Fruit fly (Drosophila melanogaster) whole organism, embryonic: ENCODE results near the gene Pstk.
A peak's percentile ranks its signal among the peaks of the same experiment; 100 is the strongest.

Experiments used
- Adf1 ChIP-seq: fragments of 200-800 bp; sonication (Bioruptor generic); IDR thresholded peaks from 2 replicates; pipeline ENCODE4 v1.3.6; 2022; ENCODE audit warnings: missing biosample characterization, missing genetic modification characterization
- Bgb ChIP-seq: fragments of 200-800 bp; sonication (Bioruptor generic); IDR thresholded peaks from 2 replicates; pipeline ENCODE4 v1.3.6; 2022; ENCODE audit warnings: missing biosample characterization, missing genetic modification characterization; ENCODE audit not compliant: partially characterized antibody
- C15 ChIP-seq: fragments of 200-800 bp; sonication (Bioruptor generic); IDR thresholded peaks from 3 replicates; pipeline ENCODE4 v1.3.6; 2022; ENCODE audit warnings: missing biosample characterization, missing genetic modification characterization
- CG10366 ChIP-seq: fragments of 200-800 bp; sonication (Bioruptor generic); IDR thresholded peaks from 2 replicates; pipeline ENCODE4 v1.3.6; 2022; ENCODE audit warnings: missing biosample characterization, missing genetic modification characterization
- CG10462 ChIP-seq: fragments of 200-800 bp; sonication (Bioruptor generic); optimal IDR thresholded peaks from 2 replicates; lab custom pipeline; 2016; ENCODE audit warnings: missing biosample characterization, missing genetic modification characterization
- CG10543 ChIP-seq: fragments of 200-800 bp; sonication (Bioruptor generic); optimal IDR thresholded peaks from 3 replicates; lab custom pipeline; 2017; ENCODE audit warnings: missing biosample characterization, mild to moderate bottlenecking, missing genetic modification characterization, moderate library complexity
- CG10565 ChIP-seq: fragments of 200-800 bp; sonication (Bioruptor generic); optimal IDR thresholded peaks from 3 replicates; lab custom pipeline; 2016; ENCODE audit warnings: missing biosample characterization, mild to moderate bottlenecking, missing genetic modification characterization
- CG10959 ChIP-seq: fragments of 200-800 bp; sonication (Bioruptor generic); IDR thresholded peaks from 2 replicates; pipeline ENCODE4 v1.3.6; 2022; ENCODE audit warnings: missing biosample characterization, missing genetic modification characterization
- CG12155 ChIP-seq: fragments of 200-800 bp; sonication (Bioruptor generic); optimal IDR thresholded peaks from 3 replicates; lab custom pipeline; 2016; ENCODE audit warnings: missing biosample characterization, missing genetic modification characterization
- CG12659 ChIP-seq: fragments of 200-800 bp; sonication (Bioruptor generic); optimal IDR thresholded peaks from 3 replicates; lab custom pipeline; 2017; ENCODE audit warnings: mild to moderate bottlenecking, missing biosample characterization, missing genetic modification reagents, missing genetic modification characterization
- CG13287 ChIP-seq: fragments of 200-800 bp; sonication (Bioruptor generic); IDR thresholded peaks from 2 replicates; pipeline ENCODE4 v1.3.6; 2022; ENCODE audit warnings: missing biosample characterization, missing genetic modification characterization; ENCODE audit not compliant: partially characterized antibody
- CG13894 ChIP-seq: fragments of 200-800 bp; sonication (Bioruptor generic); optimal IDR thresholded peaks from 3 replicates; lab custom pipeline; 2018; ENCODE audit warnings: missing biosample characterization, mild to moderate bottlenecking, missing genetic modification characterization, moderate library complexity
- CG33557 ChIP-seq: fragments of 200-800 bp; sonication (Bioruptor generic); optimal IDR thresholded peaks from 2 replicates; lab custom pipeline; 2019; ENCODE audit warnings: missing biosample characterization, mild to moderate bottlenecking, missing genetic modification characterization, moderate library complexity
- CG5953 ChIP-seq: fragments of 200-800 bp; sonication (Bioruptor generic); IDR thresholded peaks from 2 replicates; pipeline ENCODE4 v1.3.6; 2022; ENCODE audit warnings: missing biosample characterization, missing genetic modification characterization
- CG6175 ChIP-seq: fragments of 200-800 bp; sonication (Bioruptor generic); IDR thresholded peaks from 3 replicates; pipeline ENCODE4 v1.3.6; 2022; ENCODE audit warnings: missing biosample characterization, missing genetic modification characterization
- CG6791 ChIP-seq: fragments of 200-800 bp; sonication (Bioruptor generic); IDR thresholded peaks from 3 replicates; pipeline ENCODE4 v1.3.6; 2022; ENCODE audit warnings: missing biosample characterization, missing genetic modification characterization; ENCODE audit not compliant: partially characterized antibody
- CG7839 ChIP-seq: fragments of 200-800 bp; sonication (Bioruptor generic); optimal IDR thresholded peaks from 3 replicates; lab custom pipeline; 2018; ENCODE audit warnings: missing biosample characterization, mild to moderate bottlenecking, missing genetic modification characterization, moderate library complexity
- CG8281 ChIP-seq: fragments of 200-800 bp; sonication (Bioruptor generic); optimal IDR thresholded peaks from 2 replicates; lab custom pipeline; 2018; ENCODE audit warnings: missing biosample characterization, mild to moderate bottlenecking, missing genetic modification characterization, moderate library complexity
- CG8478 ChIP-seq: fragments of >200 bp; optimal IDR thresholded peaks from 2 replicates; lab custom pipeline; 2018
- Deaf1 ChIP-seq: fragments of 200-800 bp; optimal IDR thresholded peaks from 3 replicates; lab custom pipeline; 2019; ENCODE audit warnings: missing biosample characterization, mild to moderate bottlenecking, missing genetic modification characterization, moderate library complexity
- Dll ChIP-seq: fragments of 200-800 bp; sonication (Bioruptor generic); IDR thresholded peaks from 4 replicates; pipeline ENCODE4 v1.3.6; 2022; ENCODE audit warnings: missing biosample characterization, missing genetic modification characterization; ENCODE audit not compliant: partially characterized antibody
- Doc2 ChIP-seq: fragments of 200-800 bp; sonication (Bioruptor generic); IDR thresholded peaks from 2 replicates; pipeline ENCODE4 v1.3.6; 2022; ENCODE audit warnings: missing biosample characterization, missing genetic modification characterization
- Gug ChIP-seq: fragments of 200-800 bp; sonication (Bioruptor generic); IDR thresholded peaks from 4 replicates; pipeline ENCODE4 v1.3.6; 2022; ENCODE audit warnings: missing biosample characterization, missing genetic modification characterization
- HLH3B ChIP-seq: fragments of 200-800 bp; sonication (Bioruptor generic); IDR thresholded peaks from 2 replicates; pipeline ENCODE4 v1.3.6; 2022; ENCODE audit warnings: missing biosample characterization, missing genetic modification characterization
- Hr78 ChIP-seq, 2 experiments: fragments of 200-800 bp in 1 of 2; fragments of >200 bp in 1 of 2; sonication (Bioruptor generic) in 1 of 2; optimal IDR thresholded peaks; 2 replicates each; lab custom pipeline; 2017 to 2019; ENCODE audit warnings: missing biosample characterization in 2 of 2, missing genetic modification characterization in 2 of 2, mild to moderate bottlenecking in 1 of 2, moderate library complexity in 1 of 2
- Jarid2 ChIP-seq: fragments of 200-800 bp; sonication (Bioruptor generic); optimal IDR thresholded peaks from 3 replicates; lab custom pipeline; 2017; ENCODE audit warnings: mild to moderate bottlenecking, missing biosample characterization, missing genetic modification reagents, missing genetic modification characterization
- NC2β ChIP-seq: fragments of 200-800 bp; sonication (Bioruptor generic); optimal IDR thresholded peaks from 2 replicates; lab custom pipeline; 2016; ENCODE audit warnings: missing biosample characterization, missing genetic modification characterization
- NFAT ChIP-seq: fragments of 200-800 bp; sonication (Bioruptor generic); IDR thresholded peaks from 2 replicates; pipeline ENCODE4 v1.3.6; 2022; ENCODE audit warnings: missing biosample characterization, missing genetic modification characterization
- Oaz ChIP-seq: fragments of 200-800 bp; sonication (Bioruptor generic); IDR thresholded peaks from 2 replicates; pipeline ENCODE4 v1.3.6; 2022; ENCODE audit warnings: missing biosample characterization, missing genetic modification characterization
- Sox100B ChIP-seq: fragments of 200-800 bp; sonication (Bioruptor generic); optimal IDR thresholded peaks from 3 replicates; lab custom pipeline; 2018; ENCODE audit warnings: missing biosample characterization, mild to moderate bottlenecking, missing genetic modification characterization
- Sry-δ ChIP-seq: fragments of 200-800 bp; sonication (Bioruptor generic); optimal IDR thresholded peaks from 2 replicates; lab custom pipeline; 2016; ENCODE audit warnings: missing biosample characterization, missing genetic modification characterization
- TFAM ChIP-seq: fragments of 200-800 bp; sonication (Bioruptor generic); optimal IDR thresholded peaks from 2 replicates; lab custom pipeline; 2017; ENCODE audit warnings: missing biosample characterization, missing genetic modification characterization, inconsistent platforms
- ac ChIP-seq: fragments of 200-800 bp; sonication (Bioruptor generic); optimal IDR thresholded peaks from 3 replicates; lab custom pipeline; 2017; ENCODE audit warnings: missing biosample characterization, mild to moderate bottlenecking, missing genetic modification characterization
- ara ChIP-seq: fragments of 200-800 bp; sonication (Bioruptor generic); IDR thresholded peaks from 2 replicates; pipeline ENCODE4 v1.3.6; 2022; ENCODE audit warnings: missing biosample characterization, missing genetic modification characterization
- bcd ChIP-seq: fragments of 200-800 bp; sonication (Bioruptor generic); optimal IDR thresholded peaks from 2 replicates; lab custom pipeline; 2017; ENCODE audit warnings: missing biosample characterization, mild to moderate bottlenecking, missing genetic modification characterization
- chinmo ChIP-seq: fragments of 200-800 bp; sonication (Bioruptor generic); IDR thresholded peaks from 4 replicates; pipeline ENCODE4 v1.3.6; 2022; ENCODE audit warnings: missing biosample characterization, missing genetic modification characterization; ENCODE audit not compliant: partially characterized antibody
- crol ChIP-seq: fragments of 200-800 bp; sonication (Bioruptor generic); IDR thresholded peaks from 2 replicates; pipeline ENCODE4 v1.3.6; 2022; ENCODE audit warnings: missing biosample characterization, missing genetic modification characterization
- dm ChIP-seq: fragments of 200-800 bp; sonication (Bioruptor generic); optimal IDR thresholded peaks from 3 replicates; lab custom pipeline; 2016; ENCODE audit warnings: missing biosample characterization, missing genetic modification characterization
- dmrt11E ChIP-seq: fragments of 200-800 bp; sonication (Bioruptor generic); optimal IDR thresholded peaks from 3 replicates; lab custom pipeline; 2018; ENCODE audit warnings: missing biosample characterization, mild to moderate bottlenecking, missing genetic modification characterization, moderate library complexity
- gro ChIP-seq: fragments of 200-800 bp; sonication (Bioruptor generic); optimal IDR thresholded peaks from 2 replicates; lab custom pipeline; 2016; ENCODE audit warnings: missing biosample characterization, missing genetic modification characterization
- luna ChIP-seq: fragments of 200-800 bp; sonication (Bioruptor generic); optimal IDR thresholded peaks from 2 replicates; lab custom pipeline; 2016; ENCODE audit warnings: missing biosample characterization, missing genetic modification characterization
- p53 ChIP-seq: fragments of 200-800 bp; sonication (Bioruptor generic); optimal IDR thresholded peaks from 2 replicates; lab custom pipeline; 2016; ENCODE audit warnings: missing biosample characterization, missing genetic modification characterization
- peb ChIP-seq: fragments of 200-800 bp; sonication (Bioruptor generic); IDR thresholded peaks from 2 replicates; pipeline ENCODE4 v1.3.6; 2022; ENCODE audit warnings: missing biosample characterization, missing genetic modification characterization
- pho ChIP-seq: fragments of 200-800 bp; sonication (Bioruptor generic); optimal IDR thresholded peaks from 2 replicates; lab custom pipeline; 2016; ENCODE audit warnings: missing biosample characterization, missing genetic modification characterization
- ro ChIP-seq: fragments of 200-800 bp; sonication (Bioruptor generic); IDR thresholded peaks from 2 replicates; pipeline ENCODE4 v1.3.6; 2022; ENCODE audit warnings: missing biosample characterization, missing genetic modification characterization
- row ChIP-seq: fragments of 200-800 bp; sonication (Bioruptor generic); IDR thresholded peaks from 3 replicates; pipeline ENCODE4 v1.3.6; 2022; ENCODE audit warnings: missing biosample characterization, missing genetic modification characterization
- sob ChIP-seq: fragments of 200-800 bp; sonication (Bioruptor generic); IDR thresholded peaks from 2 replicates; pipeline ENCODE4 v1.3.6; 2022; ENCODE audit warnings: missing biosample characterization, missing genetic modification characterization
- stc ChIP-seq: fragments of 200-800 bp; sonication (Bioruptor generic); IDR thresholded peaks from 2 replicates; pipeline ENCODE4 v1.3.6; 2022; ENCODE audit warnings: missing biosample characterization, missing genetic modification characterization
- tap ChIP-seq: fragments of 200-800 bp; optimal IDR thresholded peaks from 3 replicates; lab custom pipeline; 2019; ENCODE audit warnings: missing biosample characterization, mild to moderate bottlenecking, missing genetic modification characterization, moderate library complexity
- tna ChIP-seq: fragments of 200-800 bp; sonication (Bioruptor generic); IDR thresholded peaks from 2 replicates; pipeline ENCODE4 v1.3.6; 2022; ENCODE audit warnings: missing biosample characterization, missing genetic modification characterization; ENCODE audit not compliant: partially characterized antibody

Gene Pstk

DNA sequence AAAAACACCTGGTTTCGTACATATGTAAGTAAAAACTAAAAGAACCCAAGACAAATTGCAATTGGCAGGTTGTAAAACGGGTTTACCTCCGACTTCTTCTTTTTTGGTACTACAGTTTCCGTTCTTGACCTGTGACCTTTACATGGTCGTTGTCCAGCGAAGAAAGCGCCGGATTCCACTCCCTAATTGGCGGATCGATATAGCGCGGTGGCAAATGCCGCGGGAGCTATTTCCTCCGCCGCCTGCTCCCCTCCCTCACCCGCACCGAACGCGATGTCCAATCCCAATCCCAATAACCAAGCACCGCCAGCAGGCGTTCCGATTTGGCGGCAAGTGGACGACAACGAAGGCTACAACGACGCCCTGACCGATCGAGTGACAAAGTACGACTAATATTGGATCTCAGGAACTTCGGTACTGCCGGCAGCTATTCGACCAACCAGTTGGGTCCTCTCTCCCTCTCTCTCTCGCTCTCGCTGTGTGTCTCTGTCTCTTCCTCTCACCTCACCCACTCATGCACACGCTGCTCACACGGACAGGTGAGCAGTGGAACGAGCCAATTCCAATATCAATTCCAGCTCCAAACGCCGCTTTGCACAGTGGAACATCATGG lies 44.4 kb upstream of the Pstk start:
- TF ChIP-seq bcd (GFP tag; lab: Kevin White, UChicago): no peak
- peak; percentile 48; the same call in 1 of the 3 replicates for TF ChIP-seq CG6175 (GFP tag; lab: Robert Waterston, UW)
- peak; percentile 81 for TF ChIP-seq crol (GFP tag; lab: Robert Waterston, UW)
- TF ChIP-seq Adf1 (GFP tag; lab: Robert Waterston, UW): no peak; the same call in 1 of the 2 replicates
- no peak for TF ChIP-seq HLH3B (GFP tag; lab: Robert Waterston, UW)
- TF ChIP-seq tna: no peak
- TF ChIP-seq sob (GFP tag; lab: Robert Waterston, UW): 0 out of 2 replicates have a peak, but pooled peaks have one; percentile 33
- TF ChIP-seq Sox100B (GFP tag; lab: Kevin White, UChicago): no peak
- peak; percentile 82 for TF ChIP-seq Jarid2 (GFP tag; lab: Kevin White, UChicago)
- no peak for TF ChIP-seq C15 (GFP tag; lab: Robert Waterston, UW)
- no peak for TF ChIP-seq tap (tag; lab: Kevin White, UChicago)
- TF ChIP-seq CG8478 (lab: Kevin White, UChicago): peak; percentile 26
- TF ChIP-seq CG7839 (tag; lab: Kevin White, UChicago): no peak
- TF ChIP-seq Oaz (GFP tag; lab: Robert Waterston, UW): no peak
- TF ChIP-seq CG10462 (GFP tag; lab: Kevin White, UChicago): no peak
- TF ChIP-seq row (GFP tag; lab: Robert Waterston, UW): no peak
- peak; percentile 47; the same call in 1 of the 3 replicates for TF ChIP-seq CG6791 (GFP tag; lab: Robert Waterston, UW)
- no peak for TF ChIP-seq CG13894 (tag; lab: Kevin White, UChicago)
- no peak for TF ChIP-seq ac (GFP tag; lab: Kevin White, UChicago)
- peak in 1 of 2 experiments; percentile 97 for TF ChIP-seq Hr78 (GFP tag; optimal IDR thresholded peaks at IDR 0.05; lab: Kevin White, UChicago)
- 0 out of 2 replicates have a peak, but pooled peaks have one; percentile 11 for TF ChIP-seq CG10366 (GFP tag; lab: Robert Waterston, UW)
- TF ChIP-seq CG10543 (GFP tag; lab: Kevin White, UChicago): no peak
- no peak for TF ChIP-seq CG10959
- TF ChIP-seq CG33557 (GFP tag; lab: Kevin White, UChicago): no peak
- TF ChIP-seq Sry-δ (GFP tag; lab: Kevin White, UChicago): no peak
- no peak for TF ChIP-seq dmrt11E
- TF ChIP-seq Dll: 0 out of 4 replicates have a peak, but pooled peaks have one; percentile 18
- peak; percentile 35; the same call in 1 of the 2 replicates for TF ChIP-seq NFAT
- no peak for TF ChIP-seq Doc2 (GFP tag; lab: Robert Waterston, UW)
- no peak for TF ChIP-seq TFAM (GFP tag; lab: Kevin White, UChicago)
- TF ChIP-seq CG12155 (GFP tag; lab: Kevin White, UChicago): no peak
- no peak for TF ChIP-seq peb
- no peak for TF ChIP-seq stc (GFP tag; lab: Robert Waterston, UW)
- TF ChIP-seq p53 (GFP tag; lab: Kevin White, UChicago): no peak
- TF ChIP-seq CG10565 (GFP tag; lab: Kevin White, UChicago): no peak
- no peak for TF ChIP-seq gro (GFP tag; lab: Kevin White, UChicago)
- TF ChIP-seq CG5953 (GFP tag; lab: Robert Waterston, UW): no peak
- TF ChIP-seq CG13287 (GFP tag; lab: Robert Waterston, UW): peak; percentile 35; the same call in 1 of the 2 replicates
- no peak for TF ChIP-seq ro (GFP tag; lab: Robert Waterston, UW)
- peak; percentile 11 for TF ChIP-seq pho (GFP tag; lab: Kevin White, UChicago)
- no peak for TF ChIP-seq Gug
- 0 out of 4 replicates have a peak, but pooled peaks have one; percentile 52 for TF ChIP-seq chinmo (GFP tag; lab: Robert Waterston, UW)
- TF ChIP-seq ara (GFP tag; lab: Robert Waterston, UW): 0 out of 2 replicates have a peak, but pooled peaks have one; percentile 21
- TF ChIP-seq Bgb (GFP tag; lab: Robert Waterston, UW): peak; percentile 32; the same call in 1 of the 2 replicates
- peak; percentile 74 for TF ChIP-seq Deaf1
- no peak for TF ChIP-seq NC2β (GFP tag; lab: Kevin White, UChicago)
- TF ChIP-seq luna: no peak
- TF ChIP-seq dm (GFP tag; lab: Kevin White, UChicago): no peak
- TF ChIP-seq CG12659 (GFP tag; lab: Kevin White, UChicago): no peak
- TF ChIP-seq CG8281 (tag; lab: Kevin White, UChicago): no peak
